Fruit fly (Drosophila melanogaster) whole organism, embryonic: ENCODE results near the gene armi.

Experiments used
- Abd-B ChIP-seq: fragments of 200-800 bp; sonication (Bioruptor generic); optimal IDR thresholded peaks from 2 replicates; lab custom pipeline; 2018; ENCODE audit warnings: missing biosample characterization, mild to moderate bottlenecking, missing genetic modification characterization, moderate library complexity
- Adf1 ChIP-seq: fragments of 200-800 bp; sonication (Bioruptor generic); IDR thresholded peaks from 2 replicates; pipeline ENCODE4 v1.3.6; 2022; ENCODE audit warnings: missing biosample characterization, missing genetic modification characterization
- B-H1 ChIP-seq: fragments of 200-800 bp; sonication (Bioruptor generic); IDR thresholded peaks from 3 replicates; pipeline ENCODE4 v1.3.6; 2022; ENCODE audit warnings: missing biosample characterization, missing genetic modification characterization
- Blimp-1 ChIP-seq: fragments of 200-800 bp; sonication (Bioruptor generic); optimal IDR thresholded peaks from 3 replicates; lab custom pipeline; 2018; ENCODE audit warnings: missing biosample characterization, missing genetic modification characterization, mild to moderate bottlenecking, moderate library complexity, missing genetic modification reagents
- CG10267 ChIP-seq: fragments of 200-800 bp; sonication (Bioruptor generic); optimal IDR thresholded peaks from 2 replicates; lab custom pipeline; 2018; ENCODE audit warnings: missing biosample characterization, mild to moderate bottlenecking, missing genetic modification characterization, moderate library complexity
- CG10321 ChIP-seq: fragments of 200-800 bp; sonication (Bioruptor generic); IDR thresholded peaks from 2 replicates; pipeline ENCODE4 v1.3.6; 2022; ENCODE audit warnings: missing biosample characterization, missing genetic modification characterization
- CG11456 ChIP-seq: fragments of 200-800 bp; sonication (Bioruptor generic); IDR thresholded peaks from 3 replicates; pipeline ENCODE4 v1.3.6; 2022; ENCODE audit warnings: missing biosample characterization, missing genetic modification characterization
- CG13287 ChIP-seq: fragments of 200-800 bp; sonication (Bioruptor generic); IDR thresholded peaks from 2 replicates; pipeline ENCODE4 v1.3.6; 2022; ENCODE audit warnings: missing biosample characterization, missing genetic modification characterization; ENCODE audit not compliant: partially characterized antibody
- CG13775 ChIP-seq: fragments of 200-800 bp; sonication (Bioruptor generic); optimal IDR thresholded peaks from 3 replicates; lab custom pipeline; 2017; ENCODE audit warnings: missing biosample characterization, mild to moderate bottlenecking, missing genetic modification characterization
- CG17359 ChIP-seq: fragments of 200-800 bp; sonication (Bioruptor generic); optimal IDR thresholded peaks from 3 replicates; lab custom pipeline; 2018; ENCODE audit warnings: missing biosample characterization, mild to moderate bottlenecking, missing genetic modification characterization, moderate library complexity
- CG17612 ChIP-seq: fragments of 200-800 bp; sonication (Bioruptor generic); IDR thresholded peaks from 2 replicates; pipeline ENCODE4 v1.3.6; 2022; ENCODE audit warnings: missing biosample characterization, missing genetic modification characterization
- CG2116 ChIP-seq: fragments of 200-800 bp; sonication (Bioruptor generic); optimal IDR thresholded peaks from 3 replicates; lab custom pipeline; 2018; ENCODE audit warnings: missing biosample characterization, mild to moderate bottlenecking, missing genetic modification characterization
- CG30403 ChIP-seq: fragments of 200-800 bp; sonication (Bioruptor generic); optimal IDR thresholded peaks from 3 replicates; lab custom pipeline; 2016; ENCODE audit warnings: missing biosample characterization, missing genetic modification characterization
- CG31224 ChIP-seq: fragments of 200-800 bp; sonication (Bioruptor generic); IDR thresholded peaks from 2 replicates; pipeline ENCODE4 v1.3.6; 2022; ENCODE audit warnings: missing biosample characterization, missing genetic modification characterization
- CG34224 ChIP-seq: fragments of 200-800 bp; sonication (Bioruptor generic); IDR thresholded peaks from 3 replicates; pipeline ENCODE4 v1.3.6; 2022; ENCODE audit warnings: missing biosample characterization, missing genetic modification characterization; ENCODE audit not compliant: partially characterized antibody
- CG6791 ChIP-seq: fragments of 200-800 bp; sonication (Bioruptor generic); IDR thresholded peaks from 3 replicates; pipeline ENCODE4 v1.3.6; 2022; ENCODE audit warnings: missing biosample characterization, missing genetic modification characterization; ENCODE audit not compliant: partially characterized antibody
- CG6854 ChIP-seq: fragments of 200-800 bp; sonication (Bioruptor generic); optimal IDR thresholded peaks from 3 replicates; lab custom pipeline; 2017; ENCODE audit warnings: missing biosample characterization, mild to moderate bottlenecking, missing genetic modification characterization
- CG8290 ChIP-seq, 3 experiments: fragments of 200-800 bp; sonication (Bioruptor generic); optimal IDR thresholded peaks; 2 replicates each; lab custom pipeline; 2016 to 2019; ENCODE audit warnings: missing biosample characterization in 3 of 3, missing genetic modification characterization in 3 of 3, mild to moderate bottlenecking in 2 of 3, moderate library complexity in 1 of 3
- CG9727 ChIP-seq: fragments of 200-800 bp; sonication (Bioruptor generic); optimal IDR thresholded peaks from 3 replicates; lab custom pipeline; 2017; ENCODE audit warnings: missing biosample characterization, mild to moderate bottlenecking, missing genetic modification characterization
- CTCF ChIP-seq: fragments of 200-800 bp; sonication (Bioruptor generic); optimal IDR thresholded peaks from 2 replicates; lab custom pipeline; 2017; ENCODE audit warnings: missing biosample characterization, mild to moderate bottlenecking, missing genetic modification characterization, moderate library complexity
- Fer3 ChIP-seq: fragments of 200-800 bp; sonication (Bioruptor generic); optimal IDR thresholded peaks from 2 replicates; lab custom pipeline; 2018; ENCODE audit warnings: missing biosample characterization, mild to moderate bottlenecking, missing genetic modification characterization, moderate library complexity
- GATAe ChIP-seq: fragments of 200-800 bp; sonication (Bioruptor generic); conservative IDR thresholded peaks from 2 replicates; pipeline ENCODE4 v1.3.6; 2022; ENCODE audit warnings: missing biosample characterization, missing genetic modification characterization
- HHEX ChIP-seq: fragments of 200-800 bp; sonication (Bioruptor generic); optimal IDR thresholded peaks from 3 replicates; lab custom pipeline; 2017; ENCODE audit warnings: missing biosample characterization, mild to moderate bottlenecking, missing genetic modification characterization, missing genetic modification reagents
- Hr3 ChIP-seq: fragments of 200-800 bp; sonication (Bioruptor generic); optimal IDR thresholded peaks from 3 replicates; lab custom pipeline; 2016; ENCODE audit warnings: missing biosample characterization, missing genetic modification characterization
- Hr39 ChIP-seq: fragments of >200 bp; optimal IDR thresholded peaks from 2 replicates; lab custom pipeline; 2017
- MBD-R2 ChIP-seq: fragments of 200-800 bp; sonication (Bioruptor generic); IDR thresholded peaks from 2 replicates; pipeline ENCODE4 v1.3.6; 2022; ENCODE audit warnings: missing biosample characterization, missing genetic modification characterization
- Mrtf ChIP-seq: fragments of 200-800 bp; sonication (Bioruptor generic); IDR thresholded peaks from 3 replicates; pipeline ENCODE4 v1.3.6; 2022; ENCODE audit warnings: missing biosample characterization, missing genetic modification characterization
- PHDP ChIP-seq: fragments of 200-800 bp; sonication (Bioruptor generic); optimal IDR thresholded peaks from 3 replicates; lab custom pipeline; 2018; ENCODE audit warnings: missing biosample characterization, mild to moderate bottlenecking, missing genetic modification characterization, moderate library complexity
- Six4 ChIP-seq: fragments of 200-800 bp; sonication (Bioruptor generic); optimal IDR thresholded peaks from 2 replicates; lab custom pipeline; 2016; ENCODE audit warnings: missing biosample characterization, missing genetic modification characterization
- Xrp1 ChIP-seq: fragments of 200-800 bp; sonication (Bioruptor generic); IDR thresholded peaks from 2 replicates; pipeline ENCODE4 v1.3.6; 2022; ENCODE audit warnings: missing biosample characterization, missing genetic modification characterization
- ap ChIP-seq: fragments of 200-800 bp; sonication (Bioruptor generic); IDR thresholded peaks from 2 replicates; pipeline ENCODE4 v1.3.6; 2022; ENCODE audit warnings: missing biosample characterization, missing genetic modification characterization
- bbx ChIP-seq: fragments of 200-800 bp; sonication (Bioruptor generic); IDR thresholded peaks from 2 replicates; pipeline ENCODE4 v1.3.6; 2022; ENCODE audit warnings: missing biosample characterization, missing genetic modification characterization; ENCODE audit not compliant: partially characterized antibody
- ci ChIP-seq: fragments of 200-800 bp; sonication (Bioruptor generic); IDR thresholded peaks from 3 replicates; pipeline ENCODE4 v1.3.6; 2022; ENCODE audit warnings: missing biosample characterization, missing genetic modification characterization
- emc ChIP-seq: fragments of 200-800 bp; sonication (Bioruptor generic); optimal IDR thresholded peaks from 2 replicates; lab custom pipeline; 2016; ENCODE audit warnings: missing biosample characterization, missing genetic modification characterization
- fd3F ChIP-seq: fragments of 200-800 bp; sonication (Bioruptor generic); optimal IDR thresholded peaks from 2 replicates; lab custom pipeline; 2018; ENCODE audit warnings: missing biosample characterization, mild to moderate bottlenecking, missing genetic modification characterization, moderate library complexity
- gcm2 ChIP-seq: fragments of 200-800 bp; sonication (Bioruptor generic); optimal IDR thresholded peaks from 2 replicates; lab custom pipeline; 2016; ENCODE audit warnings: missing biosample characterization, missing genetic modification characterization
- gsb ChIP-seq: fragments of 200-800 bp; sonication (Bioruptor generic); IDR thresholded peaks from 2 replicates; pipeline ENCODE4 v1.3.6; 2022; ENCODE audit warnings: missing biosample characterization, missing genetic modification characterization
- knrl ChIP-seq: fragments of 200-800 bp; sonication (Bioruptor generic); IDR thresholded peaks from 3 replicates; pipeline ENCODE4 v1.3.6; 2022; ENCODE audit warnings: missing biosample characterization, missing genetic modification characterization; ENCODE audit not compliant: partially characterized antibody
- lbe ChIP-seq: fragments of 200-800 bp; sonication (Bioruptor generic); optimal IDR thresholded peaks from 2 replicates; lab custom pipeline; 2016; ENCODE audit warnings: missing biosample characterization, mild to moderate bottlenecking, missing genetic modification characterization
- mirr ChIP-seq: fragments of 200-800 bp; sonication (Bioruptor generic); optimal IDR thresholded peaks from 3 replicates; lab custom pipeline; 2018; ENCODE audit warnings: missing biosample characterization, mild to moderate bottlenecking, missing genetic modification characterization
- p53 ChIP-seq: fragments of 200-800 bp; sonication (Bioruptor generic); optimal IDR thresholded peaks from 2 replicates; lab custom pipeline; 2016; ENCODE audit warnings: missing biosample characterization, missing genetic modification characterization
- peb ChIP-seq: fragments of 200-800 bp; sonication (Bioruptor generic); IDR thresholded peaks from 2 replicates; pipeline ENCODE4 v1.3.6; 2022; ENCODE audit warnings: missing biosample characterization, missing genetic modification characterization
- pros ChIP-seq: fragments of 200-800 bp; sonication (Bioruptor generic); optimal IDR thresholded peaks from 3 replicates; lab custom pipeline; 2019; ENCODE audit warnings: missing biosample characterization, mild to moderate bottlenecking, missing genetic modification characterization, moderate library complexity
- shn ChIP-seq: fragments of 200-800 bp; sonication (Bioruptor generic); optimal IDR thresholded peaks from 3 replicates; lab custom pipeline; 2016; ENCODE audit warnings: missing biosample characterization, missing genetic modification characterization
- sisA ChIP-seq: fragments of 200-800 bp; sonication (Bioruptor generic); IDR thresholded peaks from 2 replicates; pipeline ENCODE4 v1.3.6; 2022; ENCODE audit warnings: missing biosample characterization, missing genetic modification characterization
- slp2 ChIP-seq: fragments of 200-800 bp; sonication (Bioruptor generic); optimal IDR thresholded peaks from 2 replicates; lab custom pipeline; 2016; ENCODE audit warnings: missing biosample characterization, missing genetic modification characterization
- stc ChIP-seq: fragments of 200-800 bp; sonication (Bioruptor generic); IDR thresholded peaks from 2 replicates; pipeline ENCODE4 v1.3.6; 2022; ENCODE audit warnings: missing biosample characterization, missing genetic modification characterization
- tio ChIP-seq: fragments of 200-800 bp; sonication (Bioruptor generic); optimal IDR thresholded peaks from 2 replicates; lab custom pipeline; 2017; ENCODE audit warnings: missing biosample characterization, missing genetic modification characterization, inconsistent platforms
- zfh2 ChIP-seq: fragments of 200-800 bp; sonication (Bioruptor generic); optimal IDR thresholded peaks from 2 replicates; lab custom pipeline; 2016; ENCODE audit warnings: missing biosample characterization, missing genetic modification characterization

armi gene

DNA sequence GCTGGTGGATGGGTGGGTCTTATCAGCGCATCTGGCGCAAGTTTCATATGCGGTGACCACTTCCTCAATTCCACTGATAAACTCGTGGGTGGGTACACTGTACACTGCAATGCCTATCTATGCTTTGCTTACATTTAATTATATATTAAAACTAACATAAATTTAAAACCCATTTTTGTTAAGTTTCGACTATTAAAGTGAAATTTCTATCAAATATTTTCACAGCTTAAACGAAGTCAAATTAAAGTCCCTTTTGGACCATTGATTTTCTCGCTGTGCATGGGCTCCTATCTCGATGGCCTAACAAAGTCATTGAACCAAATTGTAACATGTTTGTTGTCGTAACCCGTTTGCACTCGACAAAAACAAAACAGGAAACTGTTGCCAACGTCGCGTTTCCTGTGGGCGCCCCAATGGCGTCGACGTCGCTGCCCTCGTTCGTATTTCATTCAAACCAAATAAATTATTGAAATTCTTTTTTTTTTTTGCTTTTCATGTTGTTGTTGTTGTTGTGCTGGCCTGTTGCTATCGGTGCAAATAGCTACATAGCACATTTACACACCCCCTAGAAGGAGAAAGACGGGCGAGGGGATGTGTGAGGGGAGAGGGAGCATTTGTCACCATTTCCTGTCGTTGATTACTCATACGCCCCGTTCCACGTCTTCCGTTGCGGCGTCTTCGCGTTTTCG lies 28.3 kb upstream of the armi start (continued):
- TF ChIP-seq CG8290 (GFP tag; optimal IDR thresholded peaks at IDR 0.05; lab: Kevin White, UChicago) (peak; percentile 43), CG8290 (tag; optimal IDR thresholded peaks at IDR 0.05; lab: Kevin White, UChicago) (peak in 1 of 2 experiments; percentile 55), shn (GFP tag; lab: Kevin White, UChicago) (no peak), knrl (GFP tag; lab: Robert Waterston, UW) (no peak), Hr3 (GFP tag; lab: Kevin White, UChicago) (peak; percentile 83), HHEX (peak; percentile 83), emc (GFP tag; lab: Kevin White, UChicago) (no peak), stc (peak; percentile 82), CG31224 (GFP tag; lab: Robert Waterston, UW) (peak; percentile 76), mirr (GFP tag; lab: Kevin White, UChicago) (peak; percentile 48), tio (GFP tag; lab: Kevin White, UChicago) (peak; percentile 73), CG11456 (GFP tag; lab: Robert Waterston, UW) (peak; percentile 83), Fer3 (tag; lab: Kevin White, UChicago) (peak; percentile 87), CG6854 (GFP tag; lab: Kevin White, UChicago) (peak; percentile 72), peb (GFP tag; lab: Robert Waterston, UW) (peak; percentile 46; the same call in 1 of the 2 replicates), ci (peak; percentile 88), Abd-B (GFP tag; lab: Kevin White, UChicago) (peak; percentile 73), Adf1 (GFP tag; lab: Robert Waterston, UW) (peak; percentile 75), fd3F (GFP tag; lab: Kevin White, UChicago) (peak; percentile 84), CG13287 (no peak), Six4 (GFP tag; lab: Kevin White, UChicago) (peak; percentile 58), GATAe (GFP tag; lab: Robert Waterston, UW) (peak; percentile 93), pros (no peak), PHDP (peak; percentile 91), MBD-R2 (GFP tag; lab: Robert Waterston, UW) (peak; percentile 73; the same call in 1 of the 2 replicates), CG17359 (tag; lab: Kevin White, UChicago) (peak; percentile 90), p53 (GFP tag; lab: Kevin White, UChicago) (no peak), Mrtf (GFP tag; lab: Robert Waterston, UW) (peak; percentile 62; the same call in 1 of the 3 replicates), sisA (GFP tag; lab: Robert Waterston, UW) (peak; percentile 78), CG10321 (GFP tag; lab: Robert Waterston, UW) (peak; percentile 52; the same call in 1 of the 2 replicates), zfh2 (GFP tag; lab: Kevin White, UChicago) (peak; percentile 2), Hr39 (lab: Kevin White, UChicago) (no peak), lbe (GFP tag; lab: Kevin White, UChicago) (peak; percentile 73), CG10267 (tag; lab: Kevin White, UChicago) (peak; percentile 68), gcm2 (GFP tag; lab: Kevin White, UChicago) (peak; percentile 40), CG2116 (peak; percentile 42), CG17612 (GFP tag; lab: Robert Waterston, UW) (peak; percentile 71), Blimp-1 (GFP tag; lab: Kevin White, UChicago) (peak; percentile 78), ap (GFP tag; lab: Robert Waterston, UW) (peak; percentile 80), bbx (GFP tag; lab: Robert Waterston, UW) (no peak), CG30403 (peak; percentile 81), CG34224 (GFP tag; lab: Robert Waterston, UW) (no peak), CTCF (peak; percentile 24), CG13775 (GFP tag; lab: Kevin White, UChicago) (peak; percentile 66), slp2 (GFP tag; lab: Kevin White, UChicago) (peak; percentile 22), gsb (GFP tag; lab: Robert Waterston, UW) (peak; percentile 87), Xrp1 (GFP tag; lab: Robert Waterston, UW) (peak; percentile 77), CG6791 (GFP tag; lab: Robert Waterston, UW) (no peak), B-H1 (GFP tag; lab: Robert Waterston, UW) (peak; percentile 78), CG9727 (GFP tag; lab: Kevin White, UChicago) (peak; percentile 82)
